Worm (Caenorhabditis elegans) whole organism, L2 larva: ENCODE measurements around the gene F49C12.4.

Source experiments
- C34F6.9 ChIP-seq: fragments of 150-350 bp; optimal IDR thresholded peaks from 2 replicates; lab custom pipeline; 2014; ENCODE audit warnings: missing biosample characterization, missing genetic modification characterization
- F13H6.1 ChIP-seq: sonication (generic microtip); optimal IDR thresholded peaks from 2 replicates; lab custom pipeline; 2016; ENCODE audit warnings: missing genetic modification characterization, missing compliant biosample characterization
- R02D3.7 ChIP-seq: fragments of 150-350 bp; optimal IDR thresholded peaks from 2 replicates; lab custom pipeline; 2014; ENCODE audit warnings: missing biosample characterization, missing genetic modification characterization
- Y55F3AM.14 ChIP-seq: fragments of 200-800 bp; sonication (Bioruptor generic); optimal IDR thresholded peaks from 2 replicates; lab custom pipeline; 2018; ENCODE audit warnings: mild to moderate bottlenecking, missing genetic modification characterization, missing compliant biosample characterization
- alr-1 ChIP-seq: fragments of 150-350 bp; optimal IDR thresholded peaks from 2 replicates; lab custom pipeline; 2014; ENCODE audit warnings: missing biosample characterization, missing genetic modification characterization
- aly-2 ChIP-seq: fragments of 150-350 bp; optimal IDR thresholded peaks from 2 replicates; lab custom pipeline; 2014; ENCODE audit warnings: missing biosample characterization, missing genetic modification characterization
- ama-1 ChIP-seq: fragments of 150-350 bp; optimal IDR thresholded peaks from 2 replicates; lab custom pipeline; 2018; ENCODE audit warnings: inconsistent platforms
- blmp-1 ChIP-seq: sonication (generic microtip); optimal IDR thresholded peaks from 2 replicates; lab custom pipeline; 2017; ENCODE audit warnings: missing genetic modification characterization, mild to moderate bottlenecking, missing compliant biosample characterization, antibody characterized with exemption, moderate library complexity; ENCODE audit not compliant: insufficient read depth
- ceh-82 ChIP-seq: fragments of 150-350 bp; optimal IDR thresholded peaks from 2 replicates; lab custom pipeline; 2014; ENCODE audit warnings: missing biosample characterization, missing genetic modification characterization
- crh-2 ChIP-seq: sonication (generic microtip); optimal IDR thresholded peaks from 2 replicates; lab custom pipeline; 2017; ENCODE audit warnings: missing biosample characterization, missing genetic modification characterization
- dmd-4 ChIP-seq: sonication (generic microtip); optimal IDR thresholded peaks from 2 replicates; lab custom pipeline; 2017; ENCODE audit warnings: missing biosample characterization, missing genetic modification characterization
- elt-3 ChIP-seq: sonication (generic microtip); optimal IDR thresholded peaks from 2 replicates; lab custom pipeline; 2017; ENCODE audit warnings: missing biosample characterization, missing genetic modification characterization
- fos-1 ChIP-seq: fragments of 150-350 bp; optimal IDR thresholded peaks from 2 replicates; lab custom pipeline; 2014; ENCODE audit warnings: missing biosample characterization, missing genetic modification characterization
- lin-39 ChIP-seq: fragments of 150-350 bp; optimal IDR thresholded peaks from 2 replicates; lab custom pipeline; 2014; ENCODE audit warnings: missing biosample characterization, missing genetic modification reagents, missing genetic modification characterization
- mab-5 ChIP-seq: fragments of 150-350 bp; optimal IDR thresholded peaks from 2 replicates; lab custom pipeline; 2014; ENCODE audit warnings: missing biosample characterization, missing genetic modification characterization
- mdl-1 ChIP-seq, 2 experiments: fragments of 150-350 bp in 1 of 2; sonication (generic microtip) in 1 of 2; optimal IDR thresholded peaks; 2 replicates each; lab custom pipeline; 2017; ENCODE audit warnings: missing biosample characterization in 2 of 2, missing genetic modification characterization in 2 of 2
- nhr-10 ChIP-seq: sonication (generic microtip); optimal IDR thresholded peaks from 2 replicates; lab custom pipeline; 2017; ENCODE audit warnings: missing biosample characterization, missing genetic modification characterization
- nhr-11 ChIP-seq: fragments of 150-350 bp; optimal IDR thresholded peaks from 2 replicates; lab custom pipeline; 2014; ENCODE audit warnings: missing biosample characterization, missing genetic modification characterization
- nhr-12 ChIP-seq: fragments of 150-350 bp; optimal IDR thresholded peaks from 2 replicates; lab custom pipeline; 2014; ENCODE audit warnings: missing biosample characterization, missing genetic modification characterization
- nhr-23 ChIP-seq: fragments of 150-350 bp; optimal IDR thresholded peaks from 2 replicates; lab custom pipeline; 2014; ENCODE audit warnings: missing biosample characterization, missing genetic modification reagents, missing genetic modification characterization
- nhr-237 ChIP-seq: fragments of 150-350 bp; optimal IDR thresholded peaks from 2 replicates; lab custom pipeline; 2014; ENCODE audit warnings: missing biosample characterization, missing genetic modification characterization
- nhr-6 ChIP-seq: fragments of 150-350 bp; optimal IDR thresholded peaks from 2 replicates; lab custom pipeline; 2014; ENCODE audit warnings: missing biosample characterization, missing genetic modification characterization
- nhr-77 ChIP-seq: fragments of 150-350 bp; optimal IDR thresholded peaks from 2 replicates; lab custom pipeline; 2014; ENCODE audit warnings: missing biosample characterization, missing genetic modification characterization
- sem-4 ChIP-seq: fragments of 150-350 bp; optimal IDR thresholded peaks from 2 replicates; lab custom pipeline; 2014; ENCODE audit warnings: missing biosample characterization, missing genetic modification reagents, missing genetic modification characterization
- skn-1 ChIP-seq: sonication (generic microtip); optimal IDR thresholded peaks from 2 replicates; lab custom pipeline; 2017; ENCODE audit warnings: missing biosample characterization, missing genetic modification characterization
- snpc-4 ChIP-seq: fragments of 150-350 bp; optimal IDR thresholded peaks from 2 replicates; lab custom pipeline; 2014; ENCODE audit warnings: missing biosample characterization, missing genetic modification characterization
- unc-39 ChIP-seq: fragments of 150-350 bp; optimal IDR thresholded peaks from 2 replicates; lab custom pipeline; 2014; ENCODE audit warnings: missing biosample characterization, missing genetic modification characterization
- unc-55 ChIP-seq: fragments of 150-350 bp; sonication (generic microtip); optimal IDR thresholded peaks from 3 replicates; lab custom pipeline; 2014; ENCODE audit warnings: missing biosample characterization, missing genetic modification reagents, missing genetic modification characterization
- zag-1 ChIP-seq: fragments of 150-350 bp; optimal IDR thresholded peaks from 2 replicates; lab custom pipeline; 2014; ENCODE audit warnings: missing biosample characterization, missing genetic modification characterization
- ztf-1 ChIP-seq: fragments of 200-800 bp; sonication (Bioruptor generic); conservative IDR thresholded peaks from 2 replicates; pipeline ENCODE4 v1.3.6; 2022; ENCODE audit warnings: missing genetic modification characterization, missing compliant biosample characterization
- ztf-11 ChIP-seq: sonication (generic microtip); optimal IDR thresholded peaks from 2 replicates; lab custom pipeline; 2017; ENCODE audit warnings: missing biosample characterization, missing genetic modification characterization
- ztf-4 ChIP-seq: fragments of 150-350 bp; optimal IDR thresholded peaks from 2 replicates; lab custom pipeline; 2014; ENCODE audit warnings: missing biosample characterization, missing genetic modification characterization

Gene F49C12.4

ce11 chrIV:9267581-9267980 lies 36.3 kb downstream of the F49C12.4 start:
- no peak for TF ChIP-seq mab-5 (tag; lab: Kevin White, UChicago)
- no peak for TF ChIP-seq ztf-11 (tag; lab: Kevin White, UChicago)
- TF ChIP-seq zag-1 (tag; lab: Kevin White, UChicago) = no peak
- TF ChIP-seq alr-1 (tag; lab: Kevin White, UChicago) = no peak
- TF ChIP-seq nhr-11 (tag; lab: Kevin White, UChicago) = no peak
- no peak for TF ChIP-seq mdl-1 (tag; optimal IDR thresholded peaks at IDR 0.05; lab: Kevin White, UChicago)
- TF ChIP-seq C34F6.9 (tag; lab: Kevin White, UChicago) = no peak
- TF ChIP-seq blmp-1 (tag; lab: Kevin White, UChicago) = no peak

- no peak for TF ChIP-seq skn-1 (tag; lab: Kevin White, UChicago)
These were observed 37.4 kb downstream of the F49C12.4 start, which contains the start of gene Y11D7A.19 for ce11 chrIV:9266464-9266863. Gene Y11D7A.19 (minus strand): TSS chrIV:9266564.

- no peak for TF ChIP-seq crh-2 (tag; lab: Kevin White, UChicago)
These were observed 39.4 kb downstream of the F49C12.4 start for ce11 chrIV:9264513-9264912.

- no peak for TF ChIP-seq blmp-1 (tag; lab: Kevin White, UChicago)
- no peak for TF ChIP-seq R02D3.7 (tag; lab: Kevin White, UChicago)
- no peak for TF ChIP-seq ztf-11 (tag; lab: Kevin White, UChicago)
- no peak for TF ChIP-seq zag-1 (tag; lab: Kevin White, UChicago)
- TF ChIP-seq ceh-82 = no peak
These were observed 40.0 kb downstream of the F49C12.4 start, which contains the start of gene flh-1 for ce11 chrIV:9263812-9264320. Gene flh-1 (minus strand): TSS chrIV:9264270.

DNA sequence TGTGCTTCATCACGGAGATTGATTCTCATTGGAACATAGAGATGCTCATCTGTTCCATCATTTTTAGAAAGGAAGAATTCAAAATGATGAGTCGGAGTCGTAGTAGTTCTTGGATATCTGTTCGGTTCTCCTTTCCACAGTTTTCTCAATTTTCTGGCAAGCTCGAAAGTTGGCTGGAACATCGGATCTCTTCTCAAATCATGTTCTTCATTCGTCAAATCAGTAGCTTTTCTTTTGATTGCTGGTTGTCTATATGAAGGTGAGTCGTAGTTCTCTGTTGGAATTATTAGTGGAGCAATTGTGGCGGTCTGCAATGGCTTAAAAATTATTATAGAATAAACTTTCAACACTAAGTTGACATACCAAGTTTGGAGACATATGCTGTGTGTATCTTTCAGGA lies 41.6 kb downstream of the F49C12.4 start:
- TF ChIP-seq nhr-237 (tag; lab: Kevin White, UChicago) (no peak), aly-2 (no peak), mab-5 (tag; lab: Kevin White, UChicago) (no peak), nhr-23 (tag; lab: Kevin White, UChicago) (no peak), unc-39 (tag; lab: Kevin White, UChicago) (no peak), fos-1 (tag; lab: Kevin White, UChicago) (no peak), ztf-1 (GFP tag; lab: Robert Waterston, UW) (no peak), snpc-4 (tag; lab: Kevin White, UChicago) (no peak)

- TF ChIP-seq lin-39 = no peak
- no peak for TF ChIP-seq C34F6.9 (tag; lab: Kevin White, UChicago)
- no peak for TF ChIP-seq F13H6.1 (tag; lab: Kevin White, UChicago)
- TF ChIP-seq nhr-23 (tag; lab: Kevin White, UChicago) = no peak
- TF ChIP-seq nhr-77 = no peak
- TF ChIP-seq nhr-11 (tag; lab: Kevin White, UChicago) = no peak
- TF ChIP-seq Y55F3AM.14 (GFP tag; lab: Kevin White, UChicago) = no peak
- TF ChIP-seq, all 48 proteins: peak for 0
These were observed 42.2 kb downstream of the F49C12.4 start, which contains the start of gene col-120 for ce11 chrIV:9261687-9262086. Gene col-120 (minus strand): TSS chrIV:9261787.

ce11 chrIV:9260826-9261225 lies 43.1 kb downstream of the F49C12.4 start:
- TF ChIP-seq nhr-23 (tag; lab: Kevin White, UChicago) (no peak), fos-1 (tag; lab: Kevin White, UChicago) (no peak), ceh-82 (no peak), nhr-237 (tag; lab: Kevin White, UChicago) (no peak), alr-1 (tag; lab: Kevin White, UChicago) (no peak), Y55F3AM.14 (GFP tag; lab: Kevin White, UChicago) (no peak), aly-2 (no peak), dmd-4 (tag; lab: Kevin White, UChicago) (no peak), ztf-4 (tag; lab: Kevin White, UChicago) (no peak), crh-2 (tag; lab: Kevin White, UChicago) (no peak), unc-55 (GFP tag; lab: Kevin White, UChicago) (no peak), ama-1 (lab: Kevin White, UChicago) (no peak), unc-39 (tag; lab: Kevin White, UChicago) (no peak), elt-3 (no peak), nhr-12 (tag; lab: Kevin White, UChicago) (no peak), sem-4 (tag; lab: Kevin White, UChicago) (no peak), skn-1 (tag; lab: Kevin White, UChicago) (no peak), nhr-10 (tag; lab: Kevin White, UChicago) (no peak), mab-5 (tag; lab: Kevin White, UChicago) (no peak), nhr-6 (tag; lab: Kevin White, UChicago) (no peak)
